In genomic region chr2L:7032517-7032951, dm6 we compare ENCODE assay signal across 1 fruit fly cellular context.
TF ChIP-seq lines count a peak whose summit lies in the region.

Gene Rab30 (minus strand): TSS chr2L:7032606.
Gene Caper (plus strand): TSS chr2L:7032721.

TF ChIP-seq in whole organism, embryonic, 481 proteins besides CTCF, POLR2A, EP300 and RAD21 (continued from another document and continues in another):
- TF ChIP-seq exex (tag; optimal IDR thresholded peaks at IDR 0.05; lab: Kevin White, UChicago): peak; percentile 23
- peak; percentile 21 for TF ChIP-seq ash1 (GFP tag; optimal IDR thresholded peaks at IDR 0.05; lab: Kevin White, UChicago)
- TF ChIP-seq Dbx (GFP tag; IDR thresholded peaks at IDR 0.05; lab: Robert Waterston, UW): peak; percentile 84
- no peak for TF ChIP-seq TFAM (GFP tag; optimal IDR thresholded peaks at IDR 0.05; lab: Kevin White, UChicago)
- peak; percentile 99 for TF ChIP-seq bbx (GFP tag; IDR thresholded peaks at IDR 0.05; lab: Robert Waterston, UW; ENCODE audit: partially characterized antibody)
- TF ChIP-seq psq (GFP tag; optimal IDR thresholded peaks at IDR 0.05; lab: Kevin White, UChicago): no peak
- peak; percentile 62 for TF ChIP-seq zen (tag; optimal IDR thresholded peaks at IDR 0.05; lab: Kevin White, UChicago)
- peak; percentile 91 for TF ChIP-seq CG4617 (GFP tag; optimal IDR thresholded peaks at IDR 0.05; lab: Kevin White, UChicago; ENCODE audit: borderline replicate concordance)
- no peak for TF ChIP-seq sens-2 (GFP tag; IDR thresholded peaks at IDR 0.05; lab: Robert Waterston, UW)
- no peak for TF ChIP-seq toy (GFP tag; IDR thresholded peaks at IDR 0.05; lab: Robert Waterston, UW)
- peak; percentile 8 for TF ChIP-seq CG17802 (tag; optimal IDR thresholded peaks at IDR 0.05; lab: Kevin White, UChicago)
- peak; percentile 99 for TF ChIP-seq Dref (GFP tag; IDR thresholded peaks at IDR 0.05; lab: Robert Waterston, UW)
- TF ChIP-seq CG9876 (GFP tag; optimal IDR thresholded peaks at IDR 0.05; lab: Kevin White, UChicago): no peak
- peak in 1 of 2 experiments; percentile 80 for TF ChIP-seq insv (GFP tag; optimal IDR thresholded peaks at IDR 0.05; lab: Kevin White, UChicago)
- peak; percentile 96 for TF ChIP-seq Dll (GFP tag; IDR thresholded peaks at IDR 0.05; lab: Robert Waterston, UW; ENCODE audit: partially characterized antibody)
- peak; percentile 3 for TF ChIP-seq MTF-1 (GFP tag; optimal IDR thresholded peaks at IDR 0.05; lab: Kevin White, UChicago; ENCODE audit: borderline replicate concordance)
- TF ChIP-seq CG12659 (GFP tag; optimal IDR thresholded peaks at IDR 0.05; lab: Kevin White, UChicago): peak; percentile 84
- TF ChIP-seq CG33557 (GFP tag; optimal IDR thresholded peaks at IDR 0.05; lab: Kevin White, UChicago): peak; percentile 45
- no peak for TF ChIP-seq Tbp (GFP tag; optimal IDR thresholded peaks at IDR 0.05; lab: Kevin White, UChicago)
- TF ChIP-seq wor (GFP tag; IDR thresholded peaks at IDR 0.05; lab: Robert Waterston, UW): no peak
- peak; percentile 39 for TF ChIP-seq CG10543 (GFP tag; optimal IDR thresholded peaks at IDR 0.05; lab: Kevin White, UChicago)
- TF ChIP-seq CG13424 (tag; optimal IDR thresholded peaks at IDR 0.05; lab: Kevin White, UChicago): peak; percentile 53
- peak; percentile 37 to 45 for TF ChIP-seq chif (GFP tag; optimal IDR thresholded peaks at IDR 0.05; lab: Kevin White, UChicago)
- TF ChIP-seq CG17359 (tag; optimal IDR thresholded peaks at IDR 0.05; lab: Kevin White, UChicago): peak; percentile 43
- TF ChIP-seq CG18619 (GFP tag; optimal IDR thresholded peaks at IDR 0.05; lab: Kevin White, UChicago): no peak
- TF ChIP-seq aop (GFP tag; IDR thresholded peaks at IDR 0.05; lab: Robert Waterston, UW): no peak
- no peak for TF ChIP-seq HHEX (GFP tag; optimal IDR thresholded peaks at IDR 0.05; lab: Kevin White, UChicago)
- no peak for TF ChIP-seq sqz (GFP tag; optimal IDR thresholded peaks at IDR 0.05; lab: Kevin White, UChicago)
- TF ChIP-seq CG12219 (GFP tag; optimal IDR thresholded peaks at IDR 0.05; lab: Kevin White, UChicago): no peak
- no peak for TF ChIP-seq dan (GFP tag; IDR thresholded peaks at IDR 0.05; lab: Robert Waterston, UW)
- no peak for TF ChIP-seq CG2889 (GFP tag; IDR thresholded peaks at IDR 0.05; lab: Robert Waterston, UW)
- peak; percentile 99 for TF ChIP-seq CG6791 (GFP tag; IDR thresholded peaks at IDR 0.05; lab: Robert Waterston, UW; ENCODE audit: partially characterized antibody)
- no peak for TF ChIP-seq fd96Cb (tag; optimal IDR thresholded peaks at IDR 0.05; lab: Kevin White, UChicago)
- TF ChIP-seq CG1647 (GFP tag; optimal IDR thresholded peaks at IDR 0.05; lab: Kevin White, UChicago): peak; percentile 23
- no peak; the same call in 2 of the 3 replicates for TF ChIP-seq CG11456 (GFP tag; IDR thresholded peaks at IDR 0.05; lab: Robert Waterston, UW)
- peak; percentile 71 for TF ChIP-seq CG10267 (tag; optimal IDR thresholded peaks at IDR 0.05; lab: Kevin White, UChicago)
- TF ChIP-seq CG8478 (optimal IDR thresholded peaks at IDR 0.05; lab: Kevin White, UChicago): no peak
- TF ChIP-seq CG2875 (GFP tag; optimal IDR thresholded peaks at IDR 0.05; lab: Kevin White, UChicago): no peak
- TF ChIP-seq BEAF-32 (GFP tag; optimal IDR thresholded peaks at IDR 0.05; lab: Kevin White, UChicago): peak; percentile 99
- TF ChIP-seq HmgD (GFP tag; optimal IDR thresholded peaks at IDR 0.05; lab: Kevin White, UChicago): peak; percentile 86
- no peak for TF ChIP-seq CG7357 (GFP tag; IDR thresholded peaks at IDR 0.05; lab: Robert Waterston, UW)
- no peak for TF ChIP-seq CG1233 (GFP tag; optimal IDR thresholded peaks at IDR 0.05; lab: Kevin White, UChicago)
- TF ChIP-seq Sox102F (GFP tag; optimal IDR thresholded peaks at IDR 0.05; lab: Kevin White, UChicago): no peak
- TF ChIP-seq corto (GFP tag; optimal IDR thresholded peaks at IDR 0.05; lab: Kevin White, UChicago): no peak
- TF ChIP-seq disco-r (GFP tag; optimal IDR thresholded peaks at IDR 0.05; lab: Kevin White, UChicago): no peak
- peak; percentile 5 for TF ChIP-seq Atf3 (GFP tag; optimal IDR thresholded peaks at IDR 0.05; lab: Kevin White, UChicago)
- TF ChIP-seq CG17612 (GFP tag; IDR thresholded peaks at IDR 0.05; lab: Robert Waterston, UW): no peak
- no peak for TF ChIP-seq CG16815 (GFP tag; optimal IDR thresholded peaks at IDR 0.05; lab: Kevin White, UChicago)
- TF ChIP-seq CG15269 (tag; optimal IDR thresholded peaks at IDR 0.05; lab: Kevin White, UChicago): no peak
- TF ChIP-seq B-H1 (GFP tag; IDR thresholded peaks at IDR 0.05; lab: Robert Waterston, UW): no peak
- no peak for TF ChIP-seq CG11696 (GFP tag; IDR thresholded peaks at IDR 0.05; lab: Robert Waterston, UW)
- no peak for TF ChIP-seq CG31365 (tag; optimal IDR thresholded peaks at IDR 0.05; lab: Kevin White, UChicago)
- TF ChIP-seq CG16779 (GFP tag; IDR thresholded peaks at IDR 0.05; lab: Robert Waterston, UW): no peak
- peak; percentile 41 for TF ChIP-seq Dad (GFP tag; optimal IDR thresholded peaks at IDR 0.05; lab: Kevin White, UChicago)
- peak; percentile 61 for TF ChIP-seq bab2 (GFP tag; optimal IDR thresholded peaks at IDR 0.05; lab: Kevin White, UChicago)
- no peak for TF ChIP-seq CG11560 (tag; IDR thresholded peaks at IDR 0.05; lab: Robert Waterston, UW)
- TF ChIP-seq lilli (GFP tag; optimal IDR thresholded peaks at IDR 0.05; lab: Kevin White, UChicago): peak; percentile 80
- peak; percentile 13 for TF ChIP-seq CG5245 (GFP tag; optimal IDR thresholded peaks at IDR 0.05; lab: Kevin White, UChicago)
- TF ChIP-seq sd (tag; optimal IDR thresholded peaks at IDR 0.05; lab: Kevin White, UChicago): peak; percentile 94
- TF ChIP-seq CG16813 (GFP tag; IDR thresholded peaks at IDR 0.05; lab: Robert Waterston, UW; ENCODE audit: partially characterized antibody): peak; percentile 98
- peak; percentile 63 for TF ChIP-seq NC2β (GFP tag; optimal IDR thresholded peaks at IDR 0.05; lab: Kevin White, UChicago)
- TF ChIP-seq Aef1 (GFP tag; IDR thresholded peaks at IDR 0.05; lab: Robert Waterston, UW): peak; percentile 41; the same call in 2 of the 3 replicates
- no peak for TF ChIP-seq CG11093 (GFP tag; IDR thresholded peaks at IDR 0.05; lab: Robert Waterston, UW)
- TF ChIP-seq ATbp (GFP tag; optimal IDR thresholded peaks at IDR 0.05; lab: Kevin White, UChicago): no peak
- TF ChIP-seq CG4730 (GFP tag; IDR thresholded peaks at IDR 0.05; lab: Robert Waterston, UW): no peak
- TF ChIP-seq CG12299 (tag; optimal IDR thresholded peaks at IDR 0.05; lab: Kevin White, UChicago): peak; percentile 55
- peak; percentile 47 for TF ChIP-seq Dp (GFP tag; optimal IDR thresholded peaks at IDR 0.05; lab: Kevin White, UChicago)
- peak; percentile 50 for TF ChIP-seq CG14441 (GFP tag; IDR thresholded peaks at IDR 0.05; lab: Robert Waterston, UW)
- peak; percentile 54 for TF ChIP-seq pum (GFP tag; optimal IDR thresholded peaks at IDR 0.05; lab: Kevin White, UChicago)
- TF ChIP-seq CG7556 (GFP tag; optimal IDR thresholded peaks at IDR 0.05; lab: Kevin White, UChicago): no peak
- TF ChIP-seq YL-1 (GFP tag; optimal IDR thresholded peaks at IDR 0.05; lab: Kevin White, UChicago): peak; percentile 88
- TF ChIP-seq Asciz (GFP tag; optimal IDR thresholded peaks at IDR 0.05; lab: Kevin White, UChicago): no peak
- TF ChIP-seq Xrp1 (GFP tag; IDR thresholded peaks at IDR 0.05; lab: Robert Waterston, UW): 0 out of 2 replicates have a peak, but pooled peaks have one; percentile 33
- TF ChIP-seq esg (GFP tag; conservative IDR thresholded peaks at IDR 0.05; lab: Robert Waterston, UW): no peak
- no peak for TF ChIP-seq CkIIα-i1 (GFP tag; IDR thresholded peaks at IDR 0.05; lab: Robert Waterston, UW)
- TF ChIP-seq CG3995 (GFP tag; optimal IDR thresholded peaks at IDR 0.05; lab: Kevin White, UChicago): peak; percentile 84
- TF ChIP-seq zf30C (GFP tag; optimal IDR thresholded peaks at IDR 0.05; lab: Kevin White, UChicago): no peak
- peak; percentile 69 for TF ChIP-seq CG14710 (tag; optimal IDR thresholded peaks at IDR 0.05; lab: Kevin White, UChicago)
- peak; percentile 55 for TF ChIP-seq CG8924 (tag; optimal IDR thresholded peaks at IDR 0.05; lab: Kevin White, UChicago)
- no peak for TF ChIP-seq CG9817 (tag; optimal IDR thresholded peaks at IDR 0.05; lab: Kevin White, UChicago)
- TF ChIP-seq ftz-f1 (GFP tag; optimal IDR thresholded peaks at IDR 0.05; lab: Kevin White, UChicago): peak; percentile 1
- no peak; the same call in 1 of the 2 replicates for TF ChIP-seq CG9215 (GFP tag; IDR thresholded peaks at IDR 0.05; lab: Robert Waterston, UW)
- TF ChIP-seq Xbp1 (GFP tag; optimal IDR thresholded peaks at IDR 0.05; lab: Kevin White, UChicago): peak; percentile 63
- no peak for TF ChIP-seq bigmax (GFP tag; optimal IDR thresholded peaks at IDR 0.05; lab: Kevin White, UChicago)
- TF ChIP-seq Max (GFP tag; optimal IDR thresholded peaks at IDR 0.05; lab: Kevin White, UChicago): peak; percentile 55
- peak; percentile 98 for TF ChIP-seq vnd (GFP tag; IDR thresholded peaks at IDR 0.05; lab: Robert Waterston, UW; ENCODE audit: partially characterized antibody)
- no peak for TF ChIP-seq ara (GFP tag; IDR thresholded peaks at IDR 0.05; lab: Robert Waterston, UW)
- TF ChIP-seq trh (GFP tag; optimal IDR thresholded peaks at IDR 0.05; lab: Kevin White, UChicago): no peak
- TF ChIP-seq Hr78 (GFP tag; optimal IDR thresholded peaks at IDR 0.05; lab: Kevin White, UChicago): no peak
- TF ChIP-seq pros (GFP tag; optimal IDR thresholded peaks at IDR 0.05; lab: Kevin White, UChicago): no peak
- peak; percentile 5 for TF ChIP-seq pb (GFP tag; optimal IDR thresholded peaks at IDR 0.05; lab: Kevin White, UChicago)
- no peak for TF ChIP-seq gce (GFP tag; IDR thresholded peaks at IDR 0.05; lab: Robert Waterston, UW)
- TF ChIP-seq her (GFP tag; optimal IDR thresholded peaks at IDR 0.05; lab: Kevin White, UChicago): peak; percentile 68
- TF ChIP-seq br (optimal IDR thresholded peaks at IDR 0.05; lab: Kevin White, UChicago): no peak
- no peak for TF ChIP-seq CG10431 (GFP tag; optimal IDR thresholded peaks at IDR 0.05; lab: Kevin White, UChicago)
- peak; percentile 9; the same call in 1 of the 2 replicates for TF ChIP-seq CG4360 (GFP tag; IDR thresholded peaks at IDR 0.05; lab: Robert Waterston, UW)
- TF ChIP-seq Dip2 (GFP tag; IDR thresholded peaks at IDR 0.05; lab: Robert Waterston, UW): no peak
- TF ChIP-seq CG30020 (tag; optimal IDR thresholded peaks at IDR 0.05; lab: Kevin White, UChicago): peak; percentile 75
- no peak for TF ChIP-seq Poxn (GFP tag; IDR thresholded peaks at IDR 0.05; lab: Robert Waterston, UW)
- TF ChIP-seq Rfx (GFP tag; IDR thresholded peaks at IDR 0.05; lab: Robert Waterston, UW): peak; percentile 83
- no peak for TF ChIP-seq Elba2 (GFP tag; optimal IDR thresholded peaks at IDR 0.05; lab: Kevin White, UChicago)
- TF ChIP-seq CG14050 (GFP tag; IDR thresholded peaks at IDR 0.05; lab: Robert Waterston, UW): peak; percentile 35; the same call in 2 of the 3 replicates
- TF ChIP-seq CG12071 (GFP tag; optimal IDR thresholded peaks at IDR 0.05; lab: Kevin White, UChicago): no peak
- no peak for TF ChIP-seq CG31388 (GFP tag; optimal IDR thresholded peaks at IDR 0.05; lab: Kevin White, UChicago)
- no peak for TF ChIP-seq gsb (GFP tag; IDR thresholded peaks at IDR 0.05; lab: Robert Waterston, UW)
- peak; percentile 65 for TF ChIP-seq CG32532 (GFP tag; IDR thresholded peaks at IDR 0.05; lab: Robert Waterston, UW)
- no peak for TF ChIP-seq CG4707 (GFP tag; optimal IDR thresholded peaks at IDR 0.05; lab: Kevin White, UChicago)
- TF ChIP-seq CG4404 (GFP tag; IDR thresholded peaks at IDR 0.05; lab: Robert Waterston, UW): no peak
- TF ChIP-seq Chrac-16 (GFP tag; optimal IDR thresholded peaks at IDR 0.05; lab: Kevin White, UChicago): peak; percentile 39
- TF ChIP-seq hbn (GFP tag; IDR thresholded peaks at IDR 0.05; lab: Robert Waterston, UW; ENCODE audit: partially characterized antibody): peak; percentile 97
- TF ChIP-seq CG13287 (GFP tag; IDR thresholded peaks at IDR 0.05; lab: Robert Waterston, UW; ENCODE audit: partially characterized antibody): peak; percentile 99
- TF ChIP-seq CG13624 (GFP tag; optimal IDR thresholded peaks at IDR 0.05; lab: Kevin White, UChicago): peak; percentile 80
- TF ChIP-seq prd (optimal IDR thresholded peaks at IDR 0.05; lab: Kevin White, UChicago): no peak
- peak; percentile 57; the same call in 2 of the 3 replicates for TF ChIP-seq prd (GFP tag; IDR thresholded peaks at IDR 0.05; lab: Robert Waterston, UW)
- TF ChIP-seq H2.0 (GFP tag; IDR thresholded peaks at IDR 0.05; lab: Robert Waterston, UW): peak; percentile 53
- peak; percentile 55 for TF ChIP-seq Six4 (GFP tag; optimal IDR thresholded peaks at IDR 0.05; lab: Kevin White, UChicago)
- TF ChIP-seq NC2α (GFP tag; optimal IDR thresholded peaks at IDR 0.05; lab: Kevin White, UChicago): peak; percentile 25
- TF ChIP-seq scrt (GFP tag; optimal IDR thresholded peaks at IDR 0.05; lab: Kevin White, UChicago): peak; percentile 1
- no peak for TF ChIP-seq Stat92E (GFP tag; optimal IDR thresholded peaks at IDR 0.05; lab: Kevin White, UChicago)
- no peak for TF ChIP-seq fd102C (GFP tag; optimal IDR thresholded peaks at IDR 0.05; lab: Kevin White, UChicago)
- no peak for TF ChIP-seq Blimp-1 (GFP tag; optimal IDR thresholded peaks at IDR 0.05; lab: Kevin White, UChicago)
- no peak for TF ChIP-seq CG6654 (GFP tag; optimal IDR thresholded peaks at IDR 0.05; lab: Kevin White, UChicago)
- TF ChIP-seq row (GFP tag; IDR thresholded peaks at IDR 0.05; lab: Robert Waterston, UW): peak; percentile 72
- peak; percentile 43 for TF ChIP-seq CG12942 (GFP tag; optimal IDR thresholded peaks at IDR 0.05; lab: Kevin White, UChicago)
- TF ChIP-seq ttk (GFP tag; IDR thresholded peaks at IDR 0.05; lab: Robert Waterston, UW): no peak
- TF ChIP-seq CG34376 (GFP tag; optimal IDR thresholded peaks at IDR 0.05; lab: Kevin White, UChicago): peak; percentile 22
- TF ChIP-seq odd (GFP tag; optimal IDR thresholded peaks at IDR 0.05; lab: Kevin White, UChicago): no peak
- no peak for TF ChIP-seq CG10462 (GFP tag; optimal IDR thresholded peaks at IDR 0.05; lab: Kevin White, UChicago)
- TF ChIP-seq nom (GFP tag; optimal IDR thresholded peaks at IDR 0.05; lab: Kevin White, UChicago): no peak
- peak; percentile 54; the same call in 1 of the 2 replicates for TF ChIP-seq rib (GFP tag; IDR thresholded peaks at IDR 0.05; lab: Robert Waterston, UW)
- TF ChIP-seq dm (GFP tag; optimal IDR thresholded peaks at IDR 0.05; lab: Kevin White, UChicago): peak; percentile 90
- peak; percentile 62 for TF ChIP-seq repo (GFP tag; optimal IDR thresholded peaks at IDR 0.05; lab: Kevin White, UChicago)
- peak; percentile 42 for TF ChIP-seq onecut (GFP tag; IDR thresholded peaks at IDR 0.05; lab: Robert Waterston, UW)
- TF ChIP-seq Hey (tag; optimal IDR thresholded peaks at IDR 0.05; lab: Kevin White, UChicago): no peak
